Fruit fly (Drosophila melanogaster): ENCODE data around the gene CG14315.

CG14315 gene

DNA sequence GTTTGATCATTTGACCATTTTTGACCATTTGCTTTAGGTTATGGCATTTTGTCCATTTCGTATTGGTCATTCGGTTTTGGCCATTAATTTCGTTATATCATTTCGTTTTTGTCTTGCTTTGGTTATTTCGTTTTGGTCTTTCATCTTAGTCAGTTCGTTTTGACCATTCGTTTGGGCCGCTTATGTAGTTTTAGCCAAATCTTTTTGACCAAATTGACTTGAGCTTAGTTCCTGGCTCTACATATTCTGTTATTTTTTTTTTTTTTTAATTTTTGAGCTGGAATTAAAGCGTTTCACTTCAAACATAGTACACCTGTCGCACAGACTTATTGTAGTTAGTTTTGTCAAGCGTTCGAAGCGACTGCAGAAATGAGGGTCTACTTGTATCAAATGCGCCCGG lies at the start of gene CG14315:
Gene CG14315, plus strand, starts transcription at position 301 of the 400 bp plus-strand sequence.
- TF ChIP-seq CG32121 (GFP tag; IDR thresholded peaks at IDR 0.05) (no peak), D1 (tag; optimal IDR thresholded peaks at IDR 0.05) (no peak), Pif1B (GFP tag; optimal IDR thresholded peaks at IDR 0.05) (no peak), CG13204 (GFP tag; optimal IDR thresholded peaks at IDR 0.05) (no peak)

DNA sequence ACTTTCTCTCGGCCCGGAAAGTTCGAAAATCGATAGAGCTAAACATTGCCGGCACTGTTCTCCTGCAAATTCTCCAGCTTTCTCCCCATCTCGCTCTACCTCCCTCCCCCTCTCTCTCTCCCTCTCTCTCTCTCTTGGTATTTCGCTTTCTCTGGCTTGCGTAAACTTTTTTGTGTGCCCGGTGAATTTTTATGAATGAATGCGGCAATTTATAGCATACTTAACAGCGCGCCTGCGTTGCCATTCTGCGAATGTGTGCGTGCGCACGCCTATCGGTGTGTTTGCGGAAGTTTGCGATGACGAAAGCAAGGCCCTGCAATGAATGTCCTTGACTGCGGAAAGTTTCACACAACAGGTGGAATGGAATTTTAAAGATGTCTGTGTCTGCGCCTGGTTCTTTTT lies 46.8 kb upstream of the CG14315 start:
- no peak for TF ChIP-seq CG9948 (tag; optimal IDR thresholded peaks at IDR 0.05)
- 0 out of 3 replicates have a peak, but pooled peaks have one; percentile 14 for TF ChIP-seq fd96Ca (GFP tag; IDR thresholded peaks at IDR 0.05)
- peak; percentile 0 for TF ChIP-seq CG14655 (GFP tag; optimal IDR thresholded peaks at IDR 0.05)
- peak; percentile 72 for TF ChIP-seq CG12605 (GFP tag; IDR thresholded peaks at IDR 0.05)
- no peak for TF ChIP-seq EcR (GFP tag; optimal IDR thresholded peaks at IDR 0.05)
- no peak for TF ChIP-seq CG8159 (tag; optimal IDR thresholded peaks at IDR 0.05)
- TF ChIP-seq CG32121 (GFP tag; IDR thresholded peaks at IDR 0.05) = no peak
- no peak for TF ChIP-seq Ets98B (GFP tag; IDR thresholded peaks at IDR 0.05)
- TF ChIP-seq CG17806 (tag; optimal IDR thresholded peaks at IDR 0.05) = no peak
- no peak for TF ChIP-seq CG34367 (tag; optimal IDR thresholded peaks at IDR 0.05)
- no peak for TF ChIP-seq Snoo (tag; optimal IDR thresholded peaks at IDR 0.05)
- no peak for TF ChIP-seq CG10348 (GFP tag; IDR thresholded peaks at IDR 0.05)
- no peak for TF ChIP-seq rn (GFP tag; IDR thresholded peaks at IDR 0.05)
- no peak for TF ChIP-seq Pif1B (GFP tag; optimal IDR thresholded peaks at IDR 0.05)
- TF ChIP-seq D1 (tag; optimal IDR thresholded peaks at IDR 0.05) = no peak
- TF ChIP-seq CG8301 (tag; optimal IDR thresholded peaks at IDR 0.05) = no peak
- TF ChIP-seq CG4496 (GFP tag; IDR thresholded peaks at IDR 0.05) = no peak
- no peak for TF ChIP-seq CG13204 (GFP tag; optimal IDR thresholded peaks at IDR 0.05)

DNA sequence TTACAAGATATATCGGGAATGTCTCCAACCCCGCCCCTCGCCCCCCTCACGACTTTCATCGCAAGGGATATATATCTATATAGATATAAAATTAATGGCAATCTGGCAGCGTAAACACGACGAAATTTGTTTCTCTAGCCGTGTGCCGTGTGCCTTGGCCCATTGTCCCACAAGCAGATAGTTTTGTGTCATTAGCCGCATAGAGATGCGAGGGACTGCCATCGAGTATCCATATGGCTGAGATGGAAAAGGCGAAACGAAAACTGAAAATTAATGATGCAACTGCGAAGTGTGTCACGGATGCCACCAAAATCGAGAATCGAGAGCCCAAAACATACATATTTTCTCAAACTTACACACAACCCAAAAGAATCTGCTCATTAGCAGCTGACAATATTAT lies 43.7 kb upstream of the CG14315 start:
- TF ChIP-seq CG4496 (GFP tag; IDR thresholded peaks at IDR 0.05) (no peak), rn (GFP tag; IDR thresholded peaks at IDR 0.05) (no peak), EcR (GFP tag; optimal IDR thresholded peaks at IDR 0.05) (no peak), CG15710 (tag; optimal IDR thresholded peaks at IDR 0.05) (no peak), fd96Ca (GFP tag; IDR thresholded peaks at IDR 0.05) (no peak), CG8159 (tag; optimal IDR thresholded peaks at IDR 0.05) (no peak), CG14655 (GFP tag; optimal IDR thresholded peaks at IDR 0.05) (no peak), CG13204 (GFP tag; optimal IDR thresholded peaks at IDR 0.05) (no peak), Pif1A (GFP tag; optimal IDR thresholded peaks at IDR 0.05) (no peak)

DNA sequence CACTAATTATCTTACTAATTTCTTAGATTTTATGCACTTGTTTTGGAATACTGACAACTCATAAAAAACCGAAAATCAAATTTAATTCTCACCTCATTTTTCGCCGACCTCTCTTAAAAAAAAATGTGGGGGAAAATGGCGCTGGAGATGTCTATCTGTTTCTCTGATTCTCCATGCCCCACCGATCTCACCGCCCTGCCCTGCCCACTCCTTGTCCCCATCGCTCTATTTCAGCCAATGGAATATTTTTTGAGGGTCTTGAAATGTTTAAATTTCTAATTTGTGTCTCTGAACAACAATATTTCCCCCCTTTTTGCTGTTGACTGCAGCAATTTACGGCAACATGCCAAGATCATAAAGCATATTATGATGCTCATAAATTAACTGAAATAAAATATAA lies 41.0 kb upstream of the CG14315 start:
- TF ChIP-seq CG9948 (tag; optimal IDR thresholded peaks at IDR 0.05) = no peak
- no peak for TF ChIP-seq CG15710 (tag; optimal IDR thresholded peaks at IDR 0.05)
- TF ChIP-seq Pif1B (GFP tag; optimal IDR thresholded peaks at IDR 0.05) = no peak
- no peak for TF ChIP-seq CG8301 (tag; optimal IDR thresholded peaks at IDR 0.05)
- no peak for TF ChIP-seq D1 (tag; optimal IDR thresholded peaks at IDR 0.05)
- TF ChIP-seq EcR (GFP tag; optimal IDR thresholded peaks at IDR 0.05) = no peak
- no peak for TF ChIP-seq CG4496 (GFP tag; IDR thresholded peaks at IDR 0.05)
- TF ChIP-seq CG14655 (GFP tag; optimal IDR thresholded peaks at IDR 0.05) = no peak
- no peak for TF ChIP-seq gl (tag; optimal IDR thresholded peaks at IDR 0.05)

DNA sequence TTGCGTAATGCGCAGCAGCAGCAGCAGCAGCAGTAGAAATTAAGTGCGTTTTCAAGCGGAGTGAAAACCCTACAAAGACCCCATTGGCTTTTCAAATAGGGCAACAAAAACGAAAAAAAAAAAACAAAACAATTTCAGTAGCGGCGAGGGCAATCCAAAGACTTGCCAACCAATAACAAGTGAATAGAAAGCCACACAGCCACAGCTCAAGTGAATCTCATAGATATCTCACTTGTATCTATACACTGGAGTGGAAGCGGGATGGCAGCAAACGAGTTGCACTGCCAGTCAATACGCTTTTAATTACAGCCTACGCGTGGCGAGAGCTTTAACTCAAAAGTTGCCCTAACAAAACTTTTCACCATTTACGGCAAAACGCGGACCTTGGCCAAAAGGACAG lies 40.3 kb upstream of the CG14315 start:
- no peak for TF ChIP-seq CG17806 (tag; optimal IDR thresholded peaks at IDR 0.05)

DNA sequence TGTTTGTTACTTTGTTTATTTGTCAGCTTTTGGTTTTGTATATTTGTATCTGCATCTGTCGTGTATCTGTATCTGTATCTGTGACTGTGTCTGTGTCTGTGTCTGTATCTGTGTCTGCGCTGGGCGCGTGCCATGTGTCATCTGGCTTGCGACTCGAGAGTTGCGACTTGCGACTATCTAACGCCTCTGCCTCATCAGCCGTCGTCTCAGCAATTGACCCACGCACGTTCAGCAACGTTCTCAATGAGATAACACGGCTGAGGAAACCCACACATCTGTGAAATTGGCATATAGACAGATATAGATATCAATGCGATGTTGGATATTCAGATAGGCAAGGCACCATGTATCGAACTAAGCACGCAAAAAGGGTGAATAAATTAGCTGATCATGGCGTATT lies 39.8 kb upstream of the CG14315 start:
- TF ChIP-seq CG14655 (GFP tag; optimal IDR thresholded peaks at IDR 0.05) (no peak), CG10348 (GFP tag; IDR thresholded peaks at IDR 0.05) (no peak), Pif1B (GFP tag; optimal IDR thresholded peaks at IDR 0.05) (no peak), CG8159 (tag; optimal IDR thresholded peaks at IDR 0.05) (no peak), fd96Ca (GFP tag; IDR thresholded peaks at IDR 0.05) (no peak), CG15710 (tag; optimal IDR thresholded peaks at IDR 0.05) (no peak), rn (GFP tag; IDR thresholded peaks at IDR 0.05) (no peak), CG17806 (tag; optimal IDR thresholded peaks at IDR 0.05) (no peak), CG4496 (GFP tag; IDR thresholded peaks at IDR 0.05) (no peak), CG12605 (GFP tag; IDR thresholded peaks at IDR 0.05) (no peak), Ets98B (GFP tag; IDR thresholded peaks at IDR 0.05) (no peak), D1 (tag; optimal IDR thresholded peaks at IDR 0.05) (no peak), Pif1A (GFP tag; optimal IDR thresholded peaks at IDR 0.05) (no peak), Snoo (tag; optimal IDR thresholded peaks at IDR 0.05) (no peak)

DNA sequence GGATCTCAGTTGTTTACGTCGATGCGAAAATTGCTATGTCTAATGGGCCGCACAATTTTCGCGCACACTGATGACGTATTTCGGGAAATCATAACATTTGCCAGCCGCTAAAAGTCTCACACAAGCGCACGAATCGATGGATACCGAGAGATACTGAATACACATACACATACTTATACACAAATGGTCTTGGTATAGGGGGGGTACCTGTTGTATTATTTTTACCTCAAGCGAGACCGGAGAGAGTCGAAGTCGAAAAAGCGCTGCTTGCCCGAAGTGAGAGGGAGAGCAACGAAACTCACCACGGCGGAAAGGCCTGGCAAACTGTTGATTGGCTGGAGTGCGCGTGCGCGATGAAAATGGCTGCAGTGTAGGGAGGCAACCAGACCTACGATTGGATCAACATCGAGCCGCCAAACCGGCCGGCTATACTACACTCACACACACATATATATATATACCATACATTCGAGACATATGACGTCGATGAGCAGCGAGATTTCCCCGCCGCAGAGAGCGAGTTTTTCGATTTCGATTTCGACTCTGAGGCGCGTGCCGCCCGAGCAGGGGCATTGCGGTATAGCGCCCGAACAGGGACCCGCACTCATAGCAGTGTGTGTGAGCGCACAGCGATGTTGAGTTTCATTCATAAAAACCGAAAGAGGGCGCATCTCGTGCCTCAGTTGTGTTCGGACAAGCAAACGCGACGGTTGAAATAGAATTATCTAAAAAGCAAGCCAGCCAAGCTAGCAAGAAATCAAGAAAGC lies 36.9 kb upstream of the CG14315 start:
- TF ChIP-seq CG17806 (tag; optimal IDR thresholded peaks at IDR 0.05) = no peak
- TF ChIP-seq CG4496 (GFP tag; IDR thresholded peaks at IDR 0.05) = 0 out of 3 replicates have a peak, but pooled peaks have one; percentile 18
- no peak for TF ChIP-seq rn (GFP tag; IDR thresholded peaks at IDR 0.05)
- TF ChIP-seq Ets98B (GFP tag; IDR thresholded peaks at IDR 0.05) = no peak
- no peak for TF ChIP-seq Snoo (tag; optimal IDR thresholded peaks at IDR 0.05)
- no peak for TF ChIP-seq gl (tag; optimal IDR thresholded peaks at IDR 0.05)
- no peak for TF ChIP-seq D1 (tag; optimal IDR thresholded peaks at IDR 0.05)
- TF ChIP-seq CG13204 (GFP tag; optimal IDR thresholded peaks at IDR 0.05) = peak; percentile 89
- no peak for TF ChIP-seq CG14655 (GFP tag; optimal IDR thresholded peaks at IDR 0.05)
- no peak for TF ChIP-seq Pif1B (GFP tag; optimal IDR thresholded peaks at IDR 0.05)
- TF ChIP-seq Pif1A (GFP tag; optimal IDR thresholded peaks at IDR 0.05) = peak; percentile 5
- 0 out of 3 replicates have a peak, but pooled peaks have one; percentile 41 for TF ChIP-seq fd96Ca (GFP tag; IDR thresholded peaks at IDR 0.05)
- TF ChIP-seq CG12605 (GFP tag; IDR thresholded peaks at IDR 0.05) = peak; percentile 38
- TF ChIP-seq EcR (GFP tag; optimal IDR thresholded peaks at IDR 0.05) = peak; percentile 26
- TF ChIP-seq CG8159 (tag; optimal IDR thresholded peaks at IDR 0.05) = no peak
- TF ChIP-seq CG10348 (GFP tag; IDR thresholded peaks at IDR 0.05) = no peak
- no peak for TF ChIP-seq CG9948 (tag; optimal IDR thresholded peaks at IDR 0.05)
- TF ChIP-seq CG15710 (tag; optimal IDR thresholded peaks at IDR 0.05) = no peak
- TF ChIP-seq CG34367 (tag; optimal IDR thresholded peaks at IDR 0.05) = no peak
- no peak for TF ChIP-seq CG8301 (tag; optimal IDR thresholded peaks at IDR 0.05)
- TF ChIP-seq CG32121 (GFP tag; IDR thresholded peaks at IDR 0.05) = peak; percentile 40; the same call in 1 of the 2 replicates
